Worm (Caenorhabditis elegans): ENCODE results near the gene F56H9.9.

ce11 chrV:12633046-12633445, 8.8 kb upstream of the F56H9.9 start:
- TF ChIP-seq snpc-4 (tag; optimal IDR thresholded peaks at IDR 0.05) (no peak), skn-1 (tag; optimal IDR thresholded peaks at IDR 0.05) (no peak), mdl-1 (tag; optimal IDR thresholded peaks at IDR 0.05) (no peak), ceh-28 (tag; optimal IDR thresholded peaks at IDR 0.05) (no peak), tbx-2 (tag; optimal IDR thresholded peaks at IDR 0.05) (no peak), lin-39 (tag; optimal IDR thresholded peaks at IDR 0.05) (no peak), nhr-28 (tag; optimal IDR thresholded peaks at IDR 0.05) (no peak), elt-3 (tag; optimal IDR thresholded peaks at IDR 0.05) (no peak), unc-62 (GFP tag; optimal IDR thresholded peaks at IDR 0.05) (no peak), jun-1 (tag; optimal IDR thresholded peaks at IDR 0.05) (no peak), nhr-11 (tag; optimal IDR thresholded peaks at IDR 0.05) (no peak), R02D3.7 (tag; optimal IDR thresholded peaks at IDR 0.05) (no peak), lsy-12 (tag; optimal IDR thresholded peaks at IDR 0.05) (no peak), elt-2 (tag; optimal IDR thresholded peaks at IDR 0.05) (no peak)

All from whole organism, L3 larva.